Worm (Caenorhabditis elegans) whole organism, L3 larva: ENCODE results near the gene cnp-2.
"Not testable (repeated sequence)": the region's sequence is repeated elsewhere in the genome, so short reads cannot be mapped to it uniquely, and the experiment has no call there.

Experiments
- aly-2 ChIP-seq: fragments of 150-350 bp; optimal IDR thresholded peaks from 2 replicates; lab custom pipeline; 2014; ENCODE audit warnings: missing biosample characterization, missing genetic modification characterization
- ama-1 ChIP-seq: fragments of 150-350 bp; optimal IDR thresholded peaks from 2 replicates; lab custom pipeline; 2018
- egl-5 ChIP-seq: fragments of 150-350 bp; optimal IDR thresholded peaks from 2 replicates; lab custom pipeline; 2017; ENCODE audit warnings: missing biosample characterization, missing genetic modification reagents, missing genetic modification characterization, inconsistent platforms
- elt-2 ChIP-seq: sonication (generic microtip); optimal IDR thresholded peaks from 2 replicates; lab custom pipeline; 2016; ENCODE audit warnings: missing genetic modification reagents, mild to moderate bottlenecking, missing genetic modification characterization, missing compliant biosample characterization
- lin-39 ChIP-seq: fragments of 150-350 bp; optimal IDR thresholded peaks from 2 replicates; lab custom pipeline; 2018; ENCODE audit warnings: missing biosample characterization, missing genetic modification reagents, missing genetic modification characterization
- mdl-1 ChIP-seq: fragments of 150-350 bp; optimal IDR thresholded peaks from 2 replicates; lab custom pipeline; 2014; ENCODE audit warnings: missing biosample characterization, missing genetic modification characterization
- nhr-77 ChIP-seq: fragments of 150-350 bp; optimal IDR thresholded peaks from 2 replicates; lab custom pipeline; 2014; ENCODE audit warnings: missing biosample characterization, missing genetic modification characterization
- pqm-1 ChIP-seq: fragments of 150-350 bp; optimal IDR thresholded peaks from 2 replicates; lab custom pipeline; 2017; ENCODE audit warnings: missing biosample characterization, missing genetic modification characterization, inconsistent platforms
- unc-62 ChIP-seq: fragments of 150-350 bp; sonication (generic microtip); optimal IDR thresholded peaks from 4 replicates; lab custom pipeline; 2014; ENCODE audit warnings: missing biosample characterization, missing genetic modification reagents, missing genetic modification characterization

DNA sequence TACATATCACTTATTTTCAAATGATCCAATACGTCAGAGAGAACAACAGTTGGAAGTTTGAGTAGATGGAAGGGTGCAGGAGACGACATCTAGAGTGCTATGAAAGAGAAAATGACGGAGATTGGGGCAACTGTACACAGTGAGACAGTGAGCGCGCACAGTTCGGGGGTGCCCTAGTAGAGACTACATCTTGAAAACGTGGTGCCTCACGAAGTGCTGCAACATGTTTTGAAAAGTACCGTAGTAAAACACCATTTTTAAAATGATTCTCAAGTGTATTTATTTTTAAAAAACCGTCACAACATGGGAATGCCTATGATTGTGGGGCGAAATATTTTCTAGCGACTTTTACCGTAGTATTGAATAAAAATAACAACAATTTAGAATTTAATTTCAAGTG, 6.9 kb upstream of the cnp-2 start, which contains the start of gene Y46G5A.39:
- not testable (repeated sequence) for TF ChIP-seq pqm-1 (tag; lab: Kevin White, UChicago); nhr-77; mdl-1; unc-62; egl-5; ama-1; elt-2 (tag; lab: Kevin White, UChicago); aly-2 (tag; lab: Kevin White, UChicago); lin-39
